Fruit fly (Drosophila melanogaster) whole organism, wandering third instar larva: Measurements from ENCODE around the gene CG12056.

Experiments used
- Abd-B ChIP-seq: fragments of >200 bp; optimal IDR thresholded peaks from 2 replicates; lab custom pipeline; 2017; ENCODE audit warnings: missing biosample characterization, missing genetic modification characterization
- CG32264 ChIP-seq: fragments of 200-800 bp; sonication (Bioruptor generic); optimal IDR thresholded peaks from 2 replicates; lab custom pipeline; 2016; ENCODE audit warnings: missing biosample characterization, missing genetic modification characterization
- Dif ChIP-seq: fragments of 200-275, 200-300 bp; sonication (Bioruptor generic); optimal IDR thresholded peaks from 2 replicates; lab custom pipeline; 2018; ENCODE audit warnings: missing biosample characterization, missing genetic modification characterization; ENCODE audit not compliant: partially characterized antibody
- HLH106 ChIP-seq: fragments of 200-800 bp; optimal IDR thresholded peaks from 3 replicates; lab custom pipeline; 2019; ENCODE audit warnings: missing biosample characterization, mild to moderate bottlenecking, missing genetic modification characterization, moderate library complexity
- Hr78 ChIP-seq: fragments of >200 bp; optimal IDR thresholded peaks from 2 replicates; lab custom pipeline; 2017; ENCODE audit warnings: missing biosample characterization, missing genetic modification characterization
- N ChIP-seq: fragments of >200 bp; optimal IDR thresholded peaks from 2 replicates; lab custom pipeline; 2018; ENCODE audit warnings: missing biosample characterization, missing external identifiers, missing genetic modification characterization
- Vsx2 ChIP-seq: fragments of 200-300, 225-300 bp; sonication (Bioruptor generic); optimal IDR thresholded peaks from 2 replicates; lab custom pipeline; 2018; ENCODE audit warnings: missing biosample characterization, missing genetic modification characterization; ENCODE audit not compliant: partially characterized antibody
- foxo ChIP-seq, 2 experiments: fragments of 200-800 bp; sonication (Bioruptor generic); optimal IDR thresholded peaks; 2 replicates in 1 of 2; 3 replicates in 1 of 2; lab custom pipeline; 2016 to 2017; ENCODE audit warnings: missing biosample characterization in 2 of 2, missing genetic modification characterization in 2 of 2
- fru ChIP-seq: fragments of 200-800 bp; sonication (Bioruptor generic); optimal IDR thresholded peaks from 3 replicates; lab custom pipeline; 2016; ENCODE audit warnings: missing biosample characterization, mild to moderate bottlenecking, missing genetic modification characterization
- lola ChIP-seq: fragments of >200 bp; optimal IDR thresholded peaks from 2 replicates; lab custom pipeline; 2017; ENCODE audit warnings: missing biosample characterization, missing genetic modification characterization
- pan ChIP-seq: fragments of >200 bp; optimal IDR thresholded peaks from 2 replicates; lab custom pipeline; 2017
- psq ChIP-seq: fragments of 200-800 bp; sonication (Bioruptor generic); optimal IDR thresholded peaks from 3 replicates; lab custom pipeline; 2017; ENCODE audit warnings: missing biosample characterization, mild to moderate bottlenecking, missing genetic modification characterization, moderate library complexity
- rgr ChIP-seq: fragments of 200-800 bp; sonication (Bioruptor generic); optimal IDR thresholded peaks from 3 replicates; lab custom pipeline; 2016; ENCODE audit warnings: missing biosample characterization, mild to moderate bottlenecking, missing genetic modification characterization
- woc ChIP-seq: sonication (Bioruptor generic); optimal IDR thresholded peaks from 2 replicates; lab custom pipeline; 2016; ENCODE audit warnings: missing biosample characterization, mild to moderate bottlenecking, missing genetic modification characterization

DNA sequence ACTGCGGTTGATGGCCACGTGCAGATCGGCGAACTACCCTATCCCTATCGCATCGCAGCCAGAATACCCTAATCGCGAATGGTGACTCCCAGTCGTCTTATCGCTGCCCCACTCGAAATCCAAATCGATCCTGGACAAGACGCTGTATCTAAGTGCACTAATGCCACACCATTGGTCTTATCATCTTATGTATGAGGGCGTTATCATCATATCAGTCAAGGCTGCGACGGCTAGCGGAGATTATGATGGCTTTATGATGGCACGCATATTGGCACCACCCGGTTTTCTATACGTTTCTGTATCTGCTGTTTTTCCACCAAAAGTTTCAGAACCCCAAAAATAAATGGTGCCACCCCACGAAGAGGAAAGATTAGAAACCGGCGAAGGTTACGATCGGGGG lies 7.8 kb downstream of the CG12056 start:
- TF ChIP-seq fru (GFP tag; lab: Kevin White, UChicago) (no peak), Abd-B (no peak), Dif (GFP tag; lab: Kevin White, UChicago) (no peak), pan (lab: Kevin White, UChicago) (no peak), CG32264 (GFP tag; lab: Kevin White, UChicago) (no peak), lola (GFP tag; lab: Kevin White, UChicago) (no peak), woc (GFP tag; lab: Kevin White, UChicago) (no peak), psq (GFP tag; lab: Kevin White, UChicago) (no peak), rgr (GFP tag; lab: Kevin White, UChicago) (no peak), HLH106 (no peak), foxo (GFP tag; optimal IDR thresholded peaks at IDR 0.05; lab: Kevin White, UChicago) (no peak), Hr78 (GFP tag; lab: Kevin White, UChicago) (no peak), Vsx2 (GFP tag; lab: Kevin White, UChicago) (no peak), N (GFP tag; lab: Kevin White, UChicago) (no peak)
